Worm (Caenorhabditis elegans) whole organism, L2 larva: ENCODE measurements around the gene F13A7.14.

Experiments
- C34F6.9 ChIP-seq: fragments of 150-350 bp; optimal IDR thresholded peaks from 2 replicates; lab custom pipeline; 2014; ENCODE audit warnings: missing biosample characterization, missing genetic modification characterization
- F13H6.1 ChIP-seq: sonication (generic microtip); optimal IDR thresholded peaks from 2 replicates; lab custom pipeline; 2016; ENCODE audit warnings: missing genetic modification characterization, missing compliant biosample characterization
- Y55F3AM.14 ChIP-seq: fragments of 200-800 bp; sonication (Bioruptor generic); optimal IDR thresholded peaks from 2 replicates; lab custom pipeline; 2018; ENCODE audit warnings: mild to moderate bottlenecking, missing genetic modification characterization, missing compliant biosample characterization
- ZK546.5 ChIP-seq: sonication (generic microtip); optimal IDR thresholded peaks from 2 replicates; lab custom pipeline; 2017; ENCODE audit warnings: missing biosample characterization, missing genetic modification characterization
- aly-2 ChIP-seq: fragments of 150-350 bp; optimal IDR thresholded peaks from 2 replicates; lab custom pipeline; 2014; ENCODE audit warnings: missing biosample characterization, missing genetic modification characterization
- ama-1 ChIP-seq: fragments of 150-350 bp; optimal IDR thresholded peaks from 2 replicates; lab custom pipeline; 2018; ENCODE audit warnings: inconsistent platforms
- blmp-1 ChIP-seq: sonication (generic microtip); optimal IDR thresholded peaks from 2 replicates; lab custom pipeline; 2017; ENCODE audit warnings: missing genetic modification characterization, mild to moderate bottlenecking, missing compliant biosample characterization, antibody characterized with exemption, moderate library complexity; ENCODE audit not compliant: insufficient read depth
- ceh-16 ChIP-seq: fragments of 150-350 bp; optimal IDR thresholded peaks from 2 replicates; lab custom pipeline; 2014; ENCODE audit warnings: missing biosample characterization, missing genetic modification characterization
- crh-2 ChIP-seq: sonication (generic microtip); optimal IDR thresholded peaks from 2 replicates; lab custom pipeline; 2017; ENCODE audit warnings: missing biosample characterization, missing genetic modification characterization
- dmd-4 ChIP-seq: sonication (generic microtip); optimal IDR thresholded peaks from 2 replicates; lab custom pipeline; 2017; ENCODE audit warnings: missing biosample characterization, missing genetic modification characterization
- egl-27 ChIP-seq: sonication (generic microtip); optimal IDR thresholded peaks from 3 replicates; lab custom pipeline; 2017; ENCODE audit warnings: missing biosample characterization, missing genetic modification reagents, missing genetic modification characterization
- elt-3 ChIP-seq: sonication (generic microtip); optimal IDR thresholded peaks from 2 replicates; lab custom pipeline; 2017; ENCODE audit warnings: missing biosample characterization, missing genetic modification characterization
- fos-1 ChIP-seq: fragments of 150-350 bp; optimal IDR thresholded peaks from 2 replicates; lab custom pipeline; 2014; ENCODE audit warnings: missing biosample characterization, missing genetic modification characterization
- gmeb-1 ChIP-seq: fragments of 150-350 bp; optimal IDR thresholded peaks from 2 replicates; lab custom pipeline; 2014; ENCODE audit warnings: missing biosample characterization, missing genetic modification characterization
- lin-11 ChIP-seq: fragments of 150-350 bp; sonication (generic microtip); optimal IDR thresholded peaks from 2 replicates; lab custom pipeline; 2014; ENCODE audit warnings: missing biosample characterization, missing genetic modification characterization, inconsistent platforms, mixed read lengths
- lin-13 ChIP-seq: fragments of 150-350 bp; optimal IDR thresholded peaks from 2 replicates; lab custom pipeline; 2014; ENCODE audit warnings: missing biosample characterization, missing genetic modification reagents, missing genetic modification characterization
- lsy-2 ChIP-seq, 2 experiments: fragments of 150-350 bp in 1 of 2; sonication (generic microtip) in 1 of 2; optimal IDR thresholded peaks; 2 replicates each; lab custom pipeline; 2014 to 2017; ENCODE audit warnings: missing biosample characterization in 2 of 2, missing genetic modification characterization in 2 of 2
- mbf-1 ChIP-seq: sonication (generic microtip); optimal IDR thresholded peaks from 2 replicates; lab custom pipeline; 2017; ENCODE audit warnings: missing biosample characterization, missing genetic modification characterization
- nhr-11 ChIP-seq: fragments of 150-350 bp; optimal IDR thresholded peaks from 2 replicates; lab custom pipeline; 2014; ENCODE audit warnings: missing biosample characterization, missing genetic modification characterization
- nhr-12 ChIP-seq: fragments of 150-350 bp; optimal IDR thresholded peaks from 2 replicates; lab custom pipeline; 2014; ENCODE audit warnings: missing biosample characterization, missing genetic modification characterization
- nhr-129 ChIP-seq: fragments of 150-350 bp; optimal IDR thresholded peaks from 2 replicates; lab custom pipeline; 2014; ENCODE audit warnings: missing biosample characterization, missing genetic modification characterization
- nhr-21 ChIP-seq: fragments of 150-350 bp; optimal IDR thresholded peaks from 2 replicates; lab custom pipeline; 2014; ENCODE audit warnings: missing biosample characterization, missing genetic modification characterization
- nhr-23 ChIP-seq: fragments of 150-350 bp; optimal IDR thresholded peaks from 2 replicates; lab custom pipeline; 2014; ENCODE audit warnings: missing biosample characterization, missing genetic modification reagents, missing genetic modification characterization
- nhr-237 ChIP-seq: fragments of 150-350 bp; optimal IDR thresholded peaks from 2 replicates; lab custom pipeline; 2014; ENCODE audit warnings: missing biosample characterization, missing genetic modification characterization
- nhr-77 ChIP-seq: fragments of 150-350 bp; optimal IDR thresholded peaks from 2 replicates; lab custom pipeline; 2014; ENCODE audit warnings: missing biosample characterization, missing genetic modification characterization
- skn-1 ChIP-seq: sonication (generic microtip); optimal IDR thresholded peaks from 2 replicates; lab custom pipeline; 2017; ENCODE audit warnings: missing biosample characterization, missing genetic modification characterization
- sma-3 ChIP-seq: sonication (generic microtip); optimal IDR thresholded peaks from 2 replicates; lab custom pipeline; 2016; ENCODE audit warnings: missing genetic modification reagents, missing genetic modification characterization, missing compliant biosample characterization
- sma-9 ChIP-seq, 2 experiments: fragments of 150-350 bp in 1 of 2; sonication (generic microtip) in 1 of 2; optimal IDR thresholded peaks; 2 replicates each; lab custom pipeline; 2014 to 2016; ENCODE audit warnings: missing genetic modification characterization in 2 of 2, mild to moderate bottlenecking in 1 of 2, missing biosample characterization in 1 of 2, missing compliant biosample characterization in 1 of 2, missing genetic modification reagents in 1 of 2, moderate library complexity in 1 of 2
- snpc-4 ChIP-seq: fragments of 150-350 bp; optimal IDR thresholded peaks from 2 replicates; lab custom pipeline; 2014; ENCODE audit warnings: missing biosample characterization, missing genetic modification characterization
- unc-39 ChIP-seq: fragments of 150-350 bp; optimal IDR thresholded peaks from 2 replicates; lab custom pipeline; 2014; ENCODE audit warnings: missing biosample characterization, missing genetic modification characterization
- unc-55 ChIP-seq: fragments of 150-350 bp; sonication (generic microtip); optimal IDR thresholded peaks from 3 replicates; lab custom pipeline; 2014; ENCODE audit warnings: missing biosample characterization, missing genetic modification reagents, missing genetic modification characterization
- unc-62 ChIP-seq: fragments of 150-350 bp; optimal IDR thresholded peaks from 2 replicates; lab custom pipeline; 2014; ENCODE audit warnings: missing biosample characterization, missing genetic modification reagents, missing genetic modification characterization
- zag-1 ChIP-seq: fragments of 150-350 bp; optimal IDR thresholded peaks from 2 replicates; lab custom pipeline; 2014; ENCODE audit warnings: missing biosample characterization, missing genetic modification characterization
- ztf-4 ChIP-seq: fragments of 150-350 bp; optimal IDR thresholded peaks from 2 replicates; lab custom pipeline; 2014; ENCODE audit warnings: missing biosample characterization, missing genetic modification characterization

The F13A7.14 gene

ce11 chrV:16424428-16424827 lies 22.7 kb downstream of the F13A7.14 start, which contains the start of gene srw-29:
Gene srw-29 (minus strand): TSS chrV:16424528.
- TF ChIP-seq unc-55 (GFP tag; lab: Kevin White, UChicago) (no peak), nhr-11 (tag; lab: Kevin White, UChicago) (no peak), nhr-237 (tag; lab: Kevin White, UChicago) (no peak), ama-1 (lab: Kevin White, UChicago) (no peak), Y55F3AM.14 (GFP tag; lab: Kevin White, UChicago) (no peak), egl-27 (tag; lab: Kevin White, UChicago) (no peak), nhr-23 (tag; lab: Kevin White, UChicago) (no peak), sma-9 (GFP tag; optimal IDR thresholded peaks at IDR 0.05; lab: Kevin White, UChicago) (no peak), sma-9 (tag; optimal IDR thresholded peaks at IDR 0.05; lab: Kevin White, UChicago) (no peak), crh-2 (tag; lab: Kevin White, UChicago) (no peak), aly-2 (no peak), skn-1 (no peak), F13H6.1 (tag; lab: Kevin White, UChicago) (no peak), dmd-4 (tag; lab: Kevin White, UChicago) (no peak), unc-39 (tag; lab: Kevin White, UChicago) (no peak), sma-3 (GFP tag; lab: Kevin White, UChicago) (no peak), fos-1 (tag; lab: Kevin White, UChicago) (no peak), snpc-4 (tag; lab: Kevin White, UChicago) (no peak), mbf-1 (tag; lab: Kevin White, UChicago) (no peak), lin-11 (tag; lab: Kevin White, UChicago) (no peak), nhr-21 (tag; lab: Kevin White, UChicago) (no peak)

DNA sequence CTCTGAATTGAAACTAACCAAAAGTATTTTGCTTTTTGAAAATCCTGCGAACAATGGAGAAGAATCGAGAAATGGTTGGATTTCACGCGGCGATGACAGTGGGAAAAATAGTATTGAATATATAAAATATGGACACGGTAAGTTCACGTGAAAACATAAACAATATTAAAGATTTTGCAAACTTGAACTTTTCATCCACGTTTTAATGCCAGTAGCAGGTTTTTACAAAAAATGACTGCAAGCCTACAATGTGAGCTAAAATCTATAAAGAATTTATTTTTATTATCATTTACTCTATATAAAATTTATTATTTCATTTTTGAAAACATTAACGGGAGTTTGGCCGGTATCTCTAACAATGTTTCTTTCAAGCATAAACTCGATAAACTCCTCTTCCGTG lies 27.8 kb downstream of the F13A7.14 start, which contains the start of gene F26D2.10:
Gene F26D2.10, minus strand, starts transcription at position 101 of the 400 bp plus-strand sequence.
- TF ChIP-seq dmd-4 (tag; lab: Kevin White, UChicago) (no peak), nhr-11 (tag; lab: Kevin White, UChicago) (no peak), egl-27 (tag; lab: Kevin White, UChicago) (no peak), C34F6.9 (tag; lab: Kevin White, UChicago) (no peak), ZK546.5 (no peak), snpc-4 (tag; lab: Kevin White, UChicago) (no peak), lin-13 (no peak), fos-1 (tag; lab: Kevin White, UChicago) (no peak), gmeb-1 (tag; lab: Kevin White, UChicago) (no peak), blmp-1 (tag; lab: Kevin White, UChicago) (no peak), sma-3 (GFP tag; lab: Kevin White, UChicago) (no peak)

- TF ChIP-seq ama-1 (lab: Kevin White, UChicago) (no peak), lsy-2 (tag; optimal IDR thresholded peaks at IDR 0.05; lab: Kevin White, UChicago) (no peak), snpc-4 (tag; lab: Kevin White, UChicago) (no peak), nhr-11 (tag; lab: Kevin White, UChicago) (no peak), ceh-16 (tag; lab: Kevin White, UChicago) (no peak), ztf-4 (tag; lab: Kevin White, UChicago) (no peak), egl-27 (tag; lab: Kevin White, UChicago) (no peak), aly-2 (no peak)
These were observed 28.2 kb downstream of the F13A7.14 start, which contains the start of gene str-73 for ce11 chrV:16429940-16430339. Gene str-73 (plus strand): TSS chrV:16430240.

- TF ChIP-seq nhr-237 (tag; lab: Kevin White, UChicago) (no peak), nhr-129 (no peak), nhr-21 (tag; lab: Kevin White, UChicago) (no peak)
These were observed 31.8 kb downstream of the F13A7.14 start, which contains the start of gene clec-234 for ce11 chrV:16433471-16433870. Gene clec-234 (minus strand): TSS chrV:16433571.

DNA sequence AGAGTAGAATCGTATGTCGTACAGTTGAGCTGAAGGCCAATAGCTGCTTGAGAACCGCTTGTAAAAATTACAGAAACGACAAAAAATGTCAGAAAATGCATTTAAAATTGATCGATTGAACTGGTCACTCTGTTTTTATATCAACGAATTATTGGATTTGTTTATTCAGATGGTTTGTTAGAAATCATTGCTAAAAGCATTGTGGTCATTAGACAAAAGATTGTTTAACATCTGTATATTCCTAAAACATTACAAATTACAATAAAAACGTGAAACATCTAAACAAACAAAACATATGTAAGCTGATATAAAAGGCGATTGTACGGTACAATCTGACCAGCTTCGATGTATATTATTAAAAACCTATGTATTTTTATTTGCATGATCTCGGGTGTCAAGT lies 33.8 kb downstream of the F13A7.14 start, which contains the start of the genes F26D2.13 and F26D2.14:
Gene F26D2.13, minus strand, starts transcription at position 101 of the 400 bp plus-strand sequence.
Gene F26D2.14, plus strand, starts transcription at position 346 of the 400 bp plus-strand sequence.
- TF ChIP-seq skn-1: no peak
- no peak for TF ChIP-seq nhr-12 (tag; lab: Kevin White, UChicago)
- no peak for TF ChIP-seq fos-1 (tag; lab: Kevin White, UChicago)
- TF ChIP-seq aly-2: no peak
- TF ChIP-seq unc-62 (GFP tag; lab: Kevin White, UChicago): no peak
- no peak for TF ChIP-seq elt-3
- TF ChIP-seq snpc-4 (tag; lab: Kevin White, UChicago): no peak
- no peak for TF ChIP-seq ama-1 (lab: Kevin White, UChicago)
- no peak for TF ChIP-seq nhr-21 (tag; lab: Kevin White, UChicago)
- no peak for TF ChIP-seq nhr-23 (tag; lab: Kevin White, UChicago)
- no peak for TF ChIP-seq zag-1
- TF ChIP-seq nhr-77 (tag; lab: Kevin White, UChicago): no peak
- TF ChIP-seq blmp-1 (tag; lab: Kevin White, UChicago): no peak
- no peak for TF ChIP-seq dmd-4 (tag; lab: Kevin White, UChicago)
- TF ChIP-seq ZK546.5: no peak
- no peak for TF ChIP-seq nhr-237 (tag; lab: Kevin White, UChicago)
- no peak for TF ChIP-seq C34F6.9 (tag; lab: Kevin White, UChicago)
